Worm (Caenorhabditis elegans) whole organism, dauer: Measurements from ENCODE around the gene K08B12.1.

Source experiments
- unc-62 ChIP-seq: sonication (generic microtip); optimal IDR thresholded peaks from 2 replicates; lab custom pipeline; 2017; ENCODE audit warnings: missing biosample characterization, missing genetic modification reagents, missing genetic modification characterization

The K08B12.1 gene

ce11 chrV:6259139-6259538 lies at the start of gene K08B12.1:
Gene K08B12.1, plus strand, starts transcription at chrV:6259367.
- no peak for TF ChIP-seq unc-62

- no peak for TF ChIP-seq unc-62
These were observed 49.1 kb upstream of the K08B12.1 start for ce11 chrV:6209930-6210647.

- TF ChIP-seq unc-62: no peak
These were observed 47.7 kb upstream of the K08B12.1 start for ce11 chrV:6211509-6211908.

ce11 chrV:6212566-6212965 lies 46.6 kb upstream of the K08B12.1 start:
- TF ChIP-seq unc-62: no peak

ce11 chrV:6213216-6213735 lies 45.9 kb upstream of the K08B12.1 start:
- TF ChIP-seq unc-62: no peak

- no peak for TF ChIP-seq unc-62
These were observed 45.3 kb upstream of the K08B12.1 start for ce11 chrV:6213845-6214244.

- no peak for TF ChIP-seq unc-62
These were observed 44.7 kb upstream of the K08B12.1 start for ce11 chrV:6214465-6214864.

- TF ChIP-seq unc-62: no peak
These were observed 42.0 kb upstream of the K08B12.1 start for ce11 chrV:6217142-6217541.

- TF ChIP-seq unc-62: no peak
These were observed 41.3 kb upstream of the K08B12.1 start, which contains the start of gene str-206 for ce11 chrV:6217834-6218233. Gene str-206, plus strand, starts transcription at chrV:6218134.

- no peak for TF ChIP-seq unc-62
These were observed 38.4 kb upstream of the K08B12.1 start for ce11 chrV:6220752-6221151.

- TF ChIP-seq unc-62: no peak
These were observed 37.9 kb upstream of the K08B12.1 start for ce11 chrV:6221292-6221691.

ce11 chrV:6222171-6222733 lies 36.9 kb upstream of the K08B12.1 start:
- TF ChIP-seq unc-62: no peak

- TF ChIP-seq unc-62: no peak
These were observed 36.3 kb upstream of the K08B12.1 start for ce11 chrV:6222779-6223276.

ce11 chrV:6223315-6224018 lies 35.7 kb upstream of the K08B12.1 start:
- TF ChIP-seq unc-62: no peak

ce11 chrV:6224019-6224335 lies 35.2 kb upstream of the K08B12.1 start:
- TF ChIP-seq unc-62: no peak

- TF ChIP-seq unc-62: no peak
These were observed 34.6 kb upstream of the K08B12.1 start for ce11 chrV:6224494-6224959.

- TF ChIP-seq unc-62: no peak
These were observed 34.1 kb upstream of the K08B12.1 start for ce11 chrV:6224984-6225617.
